Fruit fly (Drosophila melanogaster) whole organism: ENCODE measurements around the gene sds22.

Experiments
- CG8478 ChIP-seq: fragments of >200 bp; optimal IDR thresholded peaks from 2 replicates; lab custom pipeline; 2018; ENCODE audit warnings: inconsistent platforms
- Dll ChIP-seq: fragments of >200 bp; optimal IDR thresholded peaks from 2 replicates; lab custom pipeline; 2017
- psq ChIP-seq: fragments of >200 bp; optimal IDR thresholded peaks from 2 replicates; lab custom pipeline; 2017
- usp ChIP-seq: fragments of >200 bp; optimal IDR thresholded peaks from 2 replicates; lab custom pipeline; 2017; ENCODE audit warnings: missing biosample characterization, missing genetic modification characterization, mixed read lengths

DNA sequence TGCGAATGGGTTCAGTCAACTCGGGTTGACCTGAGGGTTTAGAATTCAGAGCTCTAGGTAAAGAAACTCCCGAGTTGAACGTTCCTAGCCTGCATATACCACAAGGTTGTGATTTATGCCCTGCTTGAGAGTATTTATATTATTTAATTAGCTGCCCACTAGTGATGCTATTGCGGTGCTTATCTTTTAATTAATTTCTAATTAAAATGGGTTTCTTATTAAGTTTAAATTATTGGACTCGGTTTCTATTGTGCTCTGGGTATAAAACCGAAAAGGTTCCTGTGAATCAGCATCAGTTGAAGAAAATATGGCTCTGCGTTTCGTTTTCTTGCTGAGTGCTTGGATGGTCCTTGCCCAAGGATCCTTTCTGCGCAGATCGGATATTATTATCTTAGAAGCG lies 24.0 kb downstream of the sds22 start, which contains the start of gene CG5866:
- TF ChIP-seq psq (lab: Kevin White, UChicago) (no peak), Dll (lab: Kevin White, UChicago) (no peak), CG8478 (no peak), usp (GFP tag; lab: Kevin White, UChicago) (no peak)
